Worm (Caenorhabditis elegans) whole organism, young adult: ENCODE measurements around the gene bas-1.

Source experiments
- C06A6.2 ChIP-seq: fragments of 200-800 bp; sonication (Bioruptor generic); conservative IDR thresholded peaks from 2 replicates; pipeline ENCODE4 v1.3.6; 2022; ENCODE audit warnings: missing genetic modification characterization, missing compliant biosample characterization
- C17E4.6 ChIP-seq: fragments of 200-800 bp; sonication (Bioruptor generic); IDR thresholded peaks from 2 replicates; pipeline ENCODE4 v1.3.6; 2022; ENCODE audit warnings: missing genetic modification reagents, missing genetic modification characterization, missing compliant biosample characterization
- D2030.7 ChIP-seq: fragments of 200-800 bp; sonication (Bioruptor generic); IDR thresholded peaks from 2 replicates; pipeline ENCODE4 v1.3.6; 2022; ENCODE audit warnings: missing genetic modification reagents, missing genetic modification characterization, missing compliant biosample characterization
- F23B12.7 ChIP-seq: sonication (generic microtip); optimal IDR thresholded peaks from 2 replicates; lab custom pipeline; 2017; ENCODE audit warnings: missing genetic modification characterization, mild to moderate bottlenecking, missing compliant biosample characterization, antibody characterized with exemption, moderate library complexity; ENCODE audit not compliant: insufficient read depth
- F33H1.4 ChIP-seq: fragments of 200-800 bp; sonication (Bioruptor generic); IDR thresholded peaks from 2 replicates; pipeline ENCODE4 v1.3.6; 2022; ENCODE audit warnings: missing genetic modification reagents, missing genetic modification characterization, missing compliant biosample characterization
- F57C9.4 ChIP-seq: sonication (generic microtip); optimal IDR thresholded peaks from 2 replicates; lab custom pipeline; 2017; ENCODE audit warnings: mild to moderate bottlenecking, missing genetic modification characterization, missing compliant biosample characterization
- T07F8.4 ChIP-seq: sonication (generic microtip); optimal IDR thresholded peaks from 2 replicates; lab custom pipeline; 2016; ENCODE audit warnings: mild to moderate bottlenecking, missing genetic modification characterization, moderate library complexity, missing compliant biosample characterization
- Y53G8AR.9 ChIP-seq: fragments of 200-800 bp; sonication (Bioruptor generic); conservative IDR thresholded peaks from 2 replicates; pipeline ENCODE4 v1.3.6; 2022; ENCODE audit warnings: missing genetic modification reagents, missing genetic modification characterization, missing compliant biosample characterization
- Y79H2A.3 ChIP-seq: fragments of 200-800 bp; sonication (Bioruptor generic); conservative IDR thresholded peaks from 2 replicates; pipeline ENCODE4 v1.3.6; 2022; ENCODE audit warnings: missing genetic modification reagents, missing genetic modification characterization, missing compliant biosample characterization
- Y95B8A.8 ChIP-seq: fragments of 200-800 bp; sonication (Bioruptor generic); IDR thresholded peaks from 2 replicates; pipeline ENCODE4 v1.3.6; 2022; ENCODE audit warnings: missing genetic modification reagents, missing genetic modification characterization, missing compliant biosample characterization
- ZK185.1 ChIP-seq: sonication (generic microtip); optimal IDR thresholded peaks from 2 replicates; lab custom pipeline; 2016; ENCODE audit warnings: mild to moderate bottlenecking, missing genetic modification characterization, missing compliant biosample characterization; ENCODE audit not compliant: poor library complexity, severe bottlenecking
- athp-1 ChIP-seq: sonication (generic microtip); optimal IDR thresholded peaks from 2 replicates; lab custom pipeline; 2017; ENCODE audit warnings: mild to moderate bottlenecking, missing genetic modification characterization, missing compliant biosample characterization
- attf-3 ChIP-seq: fragments of 200-800 bp; sonication (Bioruptor generic); conservative IDR thresholded peaks from 2 replicates; pipeline ENCODE4 v1.3.6; 2022; ENCODE audit warnings: missing genetic modification reagents, missing genetic modification characterization, missing compliant biosample characterization
- attf-5 ChIP-seq: fragments of 200-800 bp; sonication (Bioruptor generic); optimal IDR thresholded peaks from 2 replicates; lab custom pipeline; 2018; ENCODE audit warnings: mild to moderate bottlenecking, missing genetic modification characterization, missing compliant biosample characterization
- cebp-2 ChIP-seq: fragments of 200-800 bp; sonication (Bioruptor generic); IDR thresholded peaks from 2 replicates; pipeline ENCODE4 v1.3.6; 2022; ENCODE audit warnings: missing genetic modification characterization, missing compliant biosample characterization
- ceh-100 ChIP-seq: fragments of 200-800 bp; sonication (Bioruptor generic); IDR thresholded peaks from 2 replicates; pipeline ENCODE4 v1.3.6; 2022; ENCODE audit warnings: missing genetic modification reagents, missing genetic modification characterization, missing compliant biosample characterization
- ceh-27 ChIP-seq: fragments of 200-800 bp; sonication (Bioruptor generic); optimal IDR thresholded peaks from 2 replicates; lab custom pipeline; 2018; ENCODE audit warnings: mild to moderate bottlenecking, missing genetic modification characterization, moderate library complexity, missing compliant biosample characterization
- ceh-40 ChIP-seq: fragments of 200-800 bp; sonication (Bioruptor generic); IDR thresholded peaks from 2 replicates; pipeline ENCODE4 v1.3.6; 2022; ENCODE audit warnings: missing genetic modification characterization, missing compliant biosample characterization
- ceh-91 ChIP-seq: fragments of 200-800 bp; sonication (Bioruptor generic); IDR thresholded peaks from 2 replicates; pipeline ENCODE4 v1.3.6; 2022; ENCODE audit warnings: missing genetic modification reagents, missing genetic modification characterization, missing compliant biosample characterization
- egl-18 ChIP-seq: fragments of 200-800 bp; sonication (Bioruptor generic); IDR thresholded peaks from 2 replicates; pipeline ENCODE4 v1.3.6; 2022; ENCODE audit warnings: missing genetic modification reagents, missing genetic modification characterization, missing compliant biosample characterization
- ekl-4 ChIP-seq: fragments of 200-800 bp; sonication (Bioruptor generic); IDR thresholded peaks from 2 replicates; pipeline ENCODE4 v1.3.6; 2022; ENCODE audit warnings: missing genetic modification reagents, missing genetic modification characterization, missing compliant biosample characterization
- gei-17 ChIP-seq: fragments of 200-800 bp; sonication (Bioruptor generic); optimal IDR thresholded peaks from 2 replicates; lab custom pipeline; 2018; ENCODE audit warnings: mild to moderate bottlenecking, missing genetic modification characterization, missing compliant biosample characterization
- hlh-26 ChIP-seq: fragments of 200-800 bp; sonication (Bioruptor generic); conservative IDR thresholded peaks from 2 replicates; pipeline ENCODE4 v1.3.6; 2022; ENCODE audit warnings: missing genetic modification reagents, missing genetic modification characterization, missing compliant biosample characterization
- hmg-1.2 ChIP-seq: fragments of 200-800 bp; sonication (Bioruptor generic); IDR thresholded peaks from 2 replicates; pipeline ENCODE4 v1.3.6; 2022; ENCODE audit warnings: missing genetic modification reagents, missing genetic modification characterization, missing compliant biosample characterization
- hmg-20 ChIP-seq: fragments of 200-800 bp; sonication (Bioruptor generic); IDR thresholded peaks from 2 replicates; pipeline ENCODE4 v1.3.6; 2022; ENCODE audit warnings: missing genetic modification reagents, missing genetic modification characterization, missing compliant biosample characterization
- hsf-1 ChIP-seq: fragments of 200-800 bp; sonication (Bioruptor generic); IDR thresholded peaks from 2 replicates; pipeline ENCODE4 v1.3.6; 2022; ENCODE audit warnings: missing genetic modification reagents, missing genetic modification characterization, missing compliant biosample characterization
- let-526 ChIP-seq: fragments of 200-800 bp; sonication (Bioruptor generic); IDR thresholded peaks from 2 replicates; pipeline ENCODE4 v1.3.6; 2022; ENCODE audit warnings: missing genetic modification reagents, missing genetic modification characterization, missing compliant biosample characterization
- lir-1 ChIP-seq: fragments of 200-800 bp; sonication (Bioruptor generic); conservative IDR thresholded peaks from 2 replicates; pipeline ENCODE4 v1.3.6; 2022; ENCODE audit warnings: missing genetic modification reagents, missing genetic modification characterization, missing compliant biosample characterization
- madf-6 ChIP-seq: fragments of 200-800 bp; sonication (Bioruptor generic); IDR thresholded peaks from 2 replicates; pipeline ENCODE4 v1.3.6; 2022; ENCODE audit warnings: missing genetic modification reagents, missing genetic modification characterization, missing compliant biosample characterization
- mes-4 ChIP-seq: sonication (generic microtip); optimal IDR thresholded peaks from 2 replicates; lab custom pipeline; 2016; ENCODE audit warnings: missing genotype, missing genetic modification characterization, missing compliant biosample characterization
- nfya-1 ChIP-seq: sonication (generic microtip); optimal IDR thresholded peaks from 2 replicates; lab custom pipeline; 2017; ENCODE audit warnings: antibody characterized with exemption, missing compliant biosample characterization, missing genetic modification characterization, borderline replicate concordance; ENCODE audit not compliant: insufficient read depth
- nfyb-1 ChIP-seq: fragments of 200-800 bp; sonication (Bioruptor generic); IDR thresholded peaks from 2 replicates; pipeline ENCODE4 v1.3.6; 2022; ENCODE audit warnings: missing genetic modification reagents, missing genetic modification characterization, missing compliant biosample characterization
- nhr-179 ChIP-seq: sonication (generic microtip); optimal IDR thresholded peaks from 2 replicates; lab custom pipeline; 2016; ENCODE audit warnings: mild to moderate bottlenecking, missing genetic modification characterization, missing compliant biosample characterization
- nhr-27 ChIP-seq: fragments of 200-800 bp; sonication (Bioruptor generic); optimal IDR thresholded peaks from 2 replicates; lab custom pipeline; 2018; ENCODE audit warnings: mild to moderate bottlenecking, missing genetic modification characterization, moderate library complexity, missing compliant biosample characterization
- nhr-90 ChIP-seq: sonication (generic microtip); optimal IDR thresholded peaks from 2 replicates; lab custom pipeline; 2016; ENCODE audit warnings: missing genotype, mild to moderate bottlenecking, missing genetic modification characterization, missing compliant biosample characterization
- pbrm-1 ChIP-seq: fragments of 200-800 bp; sonication (Bioruptor generic); IDR thresholded peaks from 2 replicates; pipeline ENCODE4 v1.3.6; 2022; ENCODE audit warnings: missing genetic modification reagents, missing genetic modification characterization, missing compliant biosample characterization
- pha-4 ChIP-seq: fragments of 150-350 bp; sonication (generic microtip); optimal IDR thresholded peaks from 2 replicates; lab custom pipeline; 2014; ENCODE audit warnings: missing biosample characterization, missing genetic modification reagents, missing genetic modification characterization
- snpc-1.3 ChIP-seq: sonication (generic microtip); optimal IDR thresholded peaks from 2 replicates; lab custom pipeline; 2017; ENCODE audit warnings: missing genetic modification characterization, mild to moderate bottlenecking, missing compliant biosample characterization, antibody characterized with exemption, moderate library complexity, missing genotype, missing genetic modification reagents; ENCODE audit not compliant: insufficient read depth
- snpc-3.4 ChIP-seq: sonication (generic microtip); optimal IDR thresholded peaks from 2 replicates; lab custom pipeline; 2017; ENCODE audit warnings: missing genetic modification characterization, mild to moderate bottlenecking, missing compliant biosample characterization, antibody characterized with exemption, moderate library complexity, missing genotype, missing genetic modification reagents
- unc-130 ChIP-seq: sonication (generic microtip); optimal IDR thresholded peaks from 2 replicates; lab custom pipeline; 2016; ENCODE audit warnings: missing genetic modification reagents, missing genetic modification characterization, missing compliant biosample characterization
- unc-62 ChIP-seq: fragments of 150-350 bp; optimal IDR thresholded peaks from 2 replicates; lab custom pipeline; 2014; ENCODE audit warnings: missing biosample characterization, missing genetic modification reagents, missing genetic modification characterization
- zfh-2 ChIP-seq: fragments of 200-800 bp; sonication (Bioruptor generic); conservative IDR thresholded peaks from 2 replicates; pipeline ENCODE4 v1.3.6; 2022; ENCODE audit warnings: missing genetic modification reagents, missing genetic modification characterization, missing compliant biosample characterization
- zim-3 ChIP-seq: sonication (generic microtip); optimal IDR thresholded peaks from 2 replicates; lab custom pipeline; 2017; ENCODE audit warnings: mild to moderate bottlenecking, missing genetic modification characterization, moderate library complexity, missing compliant biosample characterization
- ztf-18 ChIP-seq: sonication (generic microtip); optimal IDR thresholded peaks from 2 replicates; lab custom pipeline; 2016; ENCODE audit warnings: missing genotype, mild to moderate bottlenecking, missing genetic modification characterization, missing compliant biosample characterization
- ztf-22 ChIP-seq: fragments of 200-800 bp; sonication (Bioruptor generic); optimal IDR thresholded peaks from 2 replicates; lab custom pipeline; 2018; ENCODE audit warnings: mild to moderate bottlenecking, missing genetic modification characterization, moderate library complexity, missing compliant biosample characterization
- ztf-26 ChIP-seq: sonication (generic microtip); optimal IDR thresholded peaks from 2 replicates; lab custom pipeline; 2017; ENCODE audit warnings: missing genetic modification characterization, missing compliant biosample characterization
- ztf-28 ChIP-seq: fragments of 200-800 bp; sonication (Bioruptor generic); IDR thresholded peaks from 2 replicates; pipeline ENCODE4 v1.3.6; 2022; ENCODE audit warnings: missing genetic modification reagents, missing genetic modification characterization, missing compliant biosample characterization
- ztf-6 ChIP-seq: fragments of 200-800 bp; sonication (Bioruptor generic); IDR thresholded peaks from 2 replicates; pipeline ENCODE4 v1.3.6; 2022; ENCODE audit warnings: missing genetic modification reagents, missing genetic modification characterization, missing compliant biosample characterization

Gene bas-1

ce11 chrIII:5653692-5654105, 41.6 kb downstream of the bas-1 start (continued):
- TF ChIP-seq ekl-4 (GFP tag; lab: Robert Waterston, UW) (peak; percentile 24; the same call in 1 of the 2 replicates), hlh-26 (no peak), Y53G8AR.9 (GFP tag; lab: Robert Waterston, UW) (0 out of 2 replicates have a peak, but pooled peaks have one; percentile 28), ceh-91 (GFP tag; lab: Robert Waterston, UW) (no peak), attf-5 (GFP tag; lab: Kevin White, UChicago) (no peak), unc-130 (peak; percentile 37), ztf-26 (tag; lab: Kevin White, UChicago) (no peak), nhr-90 (tag; lab: Kevin White, UChicago) (no peak), ceh-100 (GFP tag; lab: Robert Waterston, UW) (peak; percentile 30; the same call in 1 of the 2 replicates), nhr-27 (tag; lab: Kevin White, UChicago) (no peak), ztf-6 (GFP tag; lab: Robert Waterston, UW) (no peak), snpc-1.3 (peak; percentile 96), gei-17 (no peak), nfya-1 (tag; lab: Kevin White, UChicago) (no peak), lir-1 (GFP tag; lab: Robert Waterston, UW) (no peak), hmg-20 (GFP tag; lab: Robert Waterston, UW) (0 out of 2 replicates have a peak, but pooled peaks have one; percentile 38), F57C9.4 (no peak), ceh-40 (GFP tag; lab: Robert Waterston, UW) (no peak), egl-18 (no peak), cebp-2 (GFP tag; lab: Robert Waterston, UW) (no peak), hmg-1.2 (GFP tag; lab: Robert Waterston, UW) (peak; percentile 92), madf-6 (GFP tag; lab: Robert Waterston, UW) (peak; percentile 91), pha-4 (tag; lab: Kevin White, UChicago) (no peak), hsf-1 (peak; percentile 33; the same call in 1 of the 2 replicates), Y79H2A.3 (GFP tag; lab: Robert Waterston, UW) (no peak), C06A6.2 (GFP tag; lab: Robert Waterston, UW) (no peak), ztf-18 (tag; lab: Kevin White, UChicago) (peak; percentile 49), let-526 (GFP tag; lab: Robert Waterston, UW) (no peak), unc-62 (GFP tag; lab: Kevin White, UChicago) (no peak), athp-1 (tag; lab: Kevin White, UChicago) (peak; percentile 59), T07F8.4 (tag; lab: Kevin White, UChicago) (no peak), pbrm-1 (GFP tag; lab: Robert Waterston, UW) (peak; percentile 93), F23B12.7 (peak; percentile 46), C17E4.6 (GFP tag; lab: Robert Waterston, UW) (0 out of 2 replicates have a peak, but pooled peaks have one; percentile 9), Y95B8A.8 (GFP tag; lab: Robert Waterston, UW) (no peak), ceh-27 (GFP tag; lab: Kevin White, UChicago) (peak; percentile 13), zim-3 (tag; lab: Kevin White, UChicago) (no peak), ztf-28 (no peak), zfh-2 (GFP tag; lab: Robert Waterston, UW) (no peak), ztf-22 (GFP tag; lab: Kevin White, UChicago) (no peak), snpc-3.4 (peak; percentile 97), ZK185.1 (peak; percentile 70), nhr-179 (tag; lab: Kevin White, UChicago) (no peak), attf-3 (GFP tag; lab: Robert Waterston, UW) (no peak; the same call in 1 of the 2 replicates), mes-4 (tag; lab: Kevin White, UChicago) (no peak), F33H1.4 (peak; percentile 66), D2030.7 (GFP tag; lab: Robert Waterston, UW) (peak; percentile 79), nfyb-1 (peak; percentile 55; the same call in 1 of the 2 replicates)
